Worm (Caenorhabditis elegans) whole organism, L3 larva: ENCODE measurements around the gene F46B3.1.

Source experiments
- elt-2 ChIP-seq: sonication (generic microtip); optimal IDR thresholded peaks from 2 replicates; lab custom pipeline; 2016; ENCODE audit warnings: missing genetic modification reagents, mild to moderate bottlenecking, missing genetic modification characterization, missing compliant biosample characterization
- fkh-10 ChIP-seq: sonication (generic microtip); optimal IDR thresholded peaks from 2 replicates; lab custom pipeline; 2017; ENCODE audit warnings: missing biosample characterization, missing genetic modification reagents, missing genetic modification characterization
- nhr-237 ChIP-seq: fragments of 150-350 bp; optimal IDR thresholded peaks from 2 replicates; lab custom pipeline; 2014; ENCODE audit warnings: missing biosample characterization, missing genetic modification characterization
- nhr-25 ChIP-seq: sonication (generic microtip); optimal IDR thresholded peaks from 2 replicates; lab custom pipeline; 2017; ENCODE audit warnings: missing biosample characterization, missing genetic modification characterization
- nhr-28 ChIP-seq: fragments of 150-350 bp; optimal IDR thresholded peaks from 2 replicates; lab custom pipeline; 2014; ENCODE audit warnings: missing biosample characterization, missing genetic modification characterization
- nhr-76 ChIP-seq: fragments of 150-350 bp; sonication (generic microtip); optimal IDR thresholded peaks from 5 replicates; lab custom pipeline; 2014; ENCODE audit warnings: missing biosample characterization, missing genetic modification characterization
- nhr-77 ChIP-seq: fragments of 150-350 bp; optimal IDR thresholded peaks from 2 replicates; lab custom pipeline; 2014; ENCODE audit warnings: missing biosample characterization, missing genetic modification characterization
- skn-1 ChIP-seq: fragments of 150-350 bp; optimal IDR thresholded peaks from 2 replicates; lab custom pipeline; 2014; ENCODE audit warnings: missing biosample characterization, missing genetic modification characterization
- unc-62 ChIP-seq: fragments of 150-350 bp; sonication (generic microtip); optimal IDR thresholded peaks from 4 replicates; lab custom pipeline; 2014; ENCODE audit warnings: missing biosample characterization, missing genetic modification reagents, missing genetic modification characterization
- zag-1 ChIP-seq: fragments of 150-350 bp; optimal IDR thresholded peaks from 2 replicates; lab custom pipeline; 2014; ENCODE audit warnings: missing biosample characterization, missing genetic modification characterization

DNA sequence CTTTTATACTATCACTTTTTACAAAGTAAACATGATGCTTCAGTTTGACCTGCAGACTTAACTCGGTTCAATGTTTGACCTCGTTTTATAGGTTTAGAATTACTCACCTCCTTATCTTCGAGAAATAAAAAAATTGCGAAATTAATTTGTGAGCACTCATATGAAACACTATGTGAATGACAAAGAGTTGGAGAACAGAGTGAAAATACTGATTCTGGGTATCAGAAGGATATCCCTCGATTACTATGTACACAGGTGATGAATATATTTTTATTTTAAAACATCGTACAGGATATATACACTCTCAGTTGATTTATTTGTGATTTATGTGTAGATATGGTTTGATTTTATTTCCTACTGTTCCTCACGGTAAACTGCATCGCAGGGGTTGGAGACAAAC lies 40.7 kb downstream of the F46B3.1 start, which contains the start of gene Y38H6C.23:
- TF ChIP-seq fkh-10 (GFP tag; lab: Kevin White, UChicago) = no peak
- no peak for TF ChIP-seq nhr-237 (tag; lab: Kevin White, UChicago)
- no peak for TF ChIP-seq nhr-76
- no peak for TF ChIP-seq unc-62 (GFP tag; lab: Kevin White, UChicago)
- no peak for TF ChIP-seq zag-1
- TF ChIP-seq nhr-25 (tag; lab: Kevin White, UChicago) = no peak
- no peak for TF ChIP-seq nhr-77 (tag; lab: Kevin White, UChicago)
- no peak for TF ChIP-seq elt-2 (tag; lab: Kevin White, UChicago)
- TF ChIP-seq nhr-28 (tag; lab: Kevin White, UChicago) = no peak
- TF ChIP-seq skn-1 (tag; lab: Kevin White, UChicago) = no peak
